Worm (Caenorhabditis elegans) whole organism, young adult: ENCODE data around the gene F17C11.6.

Source experiments
- B0019.2 ChIP-seq: fragments of 200-800 bp; sonication (Bioruptor generic); conservative IDR thresholded peaks from 2 replicates; pipeline ENCODE4 v1.3.6; 2022; ENCODE audit warnings: missing genetic modification reagents, missing genetic modification characterization, missing compliant biosample characterization
- B0035.1 ChIP-seq: sonication (generic microtip); optimal IDR thresholded peaks from 2 replicates; lab custom pipeline; 2016; ENCODE audit warnings: missing genetic modification characterization, mild to moderate bottlenecking, missing compliant biosample characterization, missing genotype, missing genetic modification reagents
- B0336.3 ChIP-seq: fragments of 200-800 bp; sonication (Bioruptor generic); IDR thresholded peaks from 2 replicates; pipeline ENCODE4 v1.3.6; 2022; ENCODE audit warnings: missing genetic modification characterization, missing compliant biosample characterization
- C06A6.2 ChIP-seq: fragments of 200-800 bp; sonication (Bioruptor generic); conservative IDR thresholded peaks from 2 replicates; pipeline ENCODE4 v1.3.6; 2022; ENCODE audit warnings: missing genetic modification characterization, missing compliant biosample characterization
- F22D6.2 ChIP-seq: sonication (generic microtip); optimal IDR thresholded peaks from 2 replicates; lab custom pipeline; 2016; ENCODE audit warnings: mild to moderate bottlenecking, missing genetic modification characterization, missing compliant biosample characterization
- F37B4.10 ChIP-seq: fragments of 200-800 bp; sonication (Bioruptor generic); IDR thresholded peaks from 2 replicates; pipeline ENCODE4 v1.3.6; 2022; ENCODE audit warnings: missing genetic modification characterization, missing compliant biosample characterization
- F52B5.7 ChIP-seq: sonication (generic microtip); optimal IDR thresholded peaks from 2 replicates; lab custom pipeline; 2016; ENCODE audit warnings: mild to moderate bottlenecking, missing genetic modification characterization, missing compliant biosample characterization
- F57C9.4 ChIP-seq: sonication (generic microtip); optimal IDR thresholded peaks from 2 replicates; lab custom pipeline; 2017; ENCODE audit warnings: mild to moderate bottlenecking, missing genetic modification characterization, missing compliant biosample characterization
- K11D2.4 ChIP-seq: fragments of 200-800 bp; sonication (Bioruptor generic); IDR thresholded peaks from 2 replicates; pipeline ENCODE4 v1.3.6; 2022; ENCODE audit warnings: missing genetic modification reagents, missing genetic modification characterization, missing compliant biosample characterization
- K12H6.12 ChIP-seq: fragments of 200-800 bp; sonication (Bioruptor generic); optimal IDR thresholded peaks from 2 replicates; lab custom pipeline; 2018; ENCODE audit warnings: mild to moderate bottlenecking, missing genetic modification characterization, missing compliant biosample characterization
- T07F8.4 ChIP-seq: sonication (generic microtip); optimal IDR thresholded peaks from 2 replicates; lab custom pipeline; 2016; ENCODE audit warnings: mild to moderate bottlenecking, missing genetic modification characterization, moderate library complexity, missing compliant biosample characterization
- Y67H2A.10 ChIP-seq: fragments of 200-800 bp; sonication (Bioruptor generic); conservative IDR thresholded peaks from 2 replicates; pipeline ENCODE4 v1.3.6; 2022; ENCODE audit warnings: missing genetic modification reagents, missing genetic modification characterization, missing compliant biosample characterization
- Y95B8A.8 ChIP-seq: fragments of 200-800 bp; sonication (Bioruptor generic); IDR thresholded peaks from 2 replicates; pipeline ENCODE4 v1.3.6; 2022; ENCODE audit warnings: missing genetic modification reagents, missing genetic modification characterization, missing compliant biosample characterization
- atf-7 ChIP-seq: sonication (generic microtip); optimal IDR thresholded peaks from 2 replicates; lab custom pipeline; 2017; ENCODE audit warnings: mild to moderate bottlenecking, missing genetic modification characterization, missing compliant biosample characterization
- attf-5 ChIP-seq: fragments of 200-800 bp; sonication (Bioruptor generic); optimal IDR thresholded peaks from 2 replicates; lab custom pipeline; 2018; ENCODE audit warnings: mild to moderate bottlenecking, missing genetic modification characterization, missing compliant biosample characterization
- bed-2 ChIP-seq: fragments of 200-800 bp; sonication (Bioruptor generic); IDR thresholded peaks from 2 replicates; pipeline ENCODE4 v1.3.6; 2022; ENCODE audit warnings: missing genetic modification reagents, missing genetic modification characterization, missing compliant biosample characterization
- cebp-2 ChIP-seq: fragments of 200-800 bp; sonication (Bioruptor generic); IDR thresholded peaks from 2 replicates; pipeline ENCODE4 v1.3.6; 2022; ENCODE audit warnings: missing genetic modification characterization, missing compliant biosample characterization
- ceh-27 ChIP-seq: fragments of 200-800 bp; sonication (Bioruptor generic); optimal IDR thresholded peaks from 2 replicates; lab custom pipeline; 2018; ENCODE audit warnings: mild to moderate bottlenecking, missing genetic modification characterization, moderate library complexity, missing compliant biosample characterization
- ceh-40 ChIP-seq: fragments of 200-800 bp; sonication (Bioruptor generic); IDR thresholded peaks from 2 replicates; pipeline ENCODE4 v1.3.6; 2022; ENCODE audit warnings: missing genetic modification characterization, missing compliant biosample characterization
- ceh-58 ChIP-seq: fragments of 200-800 bp; sonication (Bioruptor generic); IDR thresholded peaks from 2 replicates; pipeline ENCODE4 v1.3.6; 2022; ENCODE audit warnings: missing genetic modification characterization, missing compliant biosample characterization
- dpl-1 ChIP-seq: fragments of 150-350 bp; optimal IDR thresholded peaks from 2 replicates; lab custom pipeline; 2014; ENCODE audit warnings: missing biosample characterization, missing genetic modification reagents, missing genetic modification characterization
- efl-1 ChIP-seq: fragments of 150-350 bp; optimal IDR thresholded peaks from 2 replicates; lab custom pipeline; 2014; ENCODE audit warnings: missing biosample characterization, missing genetic modification reagents, missing genetic modification characterization
- egl-44 ChIP-seq: fragments of 200-800 bp; sonication (Bioruptor generic); IDR thresholded peaks from 2 replicates; pipeline ENCODE4 v1.3.6; 2022; ENCODE audit warnings: missing genetic modification reagents, missing genetic modification characterization, missing compliant biosample characterization
- egrh-3 ChIP-seq: fragments of 200-800 bp; sonication (Bioruptor generic); IDR thresholded peaks from 2 replicates; pipeline ENCODE4 v1.3.6; 2022; ENCODE audit warnings: missing genetic modification reagents, missing genetic modification characterization, missing compliant biosample characterization
- fkh-3 ChIP-seq: sonication (generic microtip); optimal IDR thresholded peaks from 2 replicates; lab custom pipeline; 2016; ENCODE audit warnings: mild to moderate bottlenecking, missing genetic modification characterization, missing compliant biosample characterization
- hrde-1 ChIP-seq: sonication (generic microtip); optimal IDR thresholded peaks from 2 replicates; lab custom pipeline; 2016; ENCODE audit warnings: missing genetic modification characterization, mild to moderate bottlenecking, missing compliant biosample characterization, moderate library complexity, missing genotype, missing genetic modification reagents, borderline replicate concordance
- hsf-1 ChIP-seq: fragments of 200-800 bp; sonication (Bioruptor generic); IDR thresholded peaks from 2 replicates; pipeline ENCODE4 v1.3.6; 2022; ENCODE audit warnings: missing genetic modification reagents, missing genetic modification characterization, missing compliant biosample characterization
- lag-1 ChIP-seq: fragments of 200-800 bp; sonication (Bioruptor generic); IDR thresholded peaks from 2 replicates; pipeline ENCODE4 v1.3.6; 2022; ENCODE audit warnings: missing genetic modification reagents, missing genetic modification characterization, missing compliant biosample characterization
- lsy-27 ChIP-seq: sonication (generic microtip); optimal IDR thresholded peaks from 2 replicates; lab custom pipeline; 2017; ENCODE audit warnings: missing genetic modification characterization, mild to moderate bottlenecking, missing compliant biosample characterization, antibody characterized with exemption, missing genotype, borderline replicate concordance; ENCODE audit not compliant: insufficient read depth
- mel-28 ChIP-seq: sonication (generic microtip); optimal IDR thresholded peaks from 2 replicates; lab custom pipeline; 2016; ENCODE audit warnings: borderline replicate concordance, mild to moderate bottlenecking, missing genetic modification characterization, missing compliant biosample characterization
- nfyb-1 ChIP-seq: fragments of 200-800 bp; sonication (Bioruptor generic); IDR thresholded peaks from 2 replicates; pipeline ENCODE4 v1.3.6; 2022; ENCODE audit warnings: missing genetic modification reagents, missing genetic modification characterization, missing compliant biosample characterization
- nhr-80 ChIP-seq: sonication (generic microtip); optimal IDR thresholded peaks from 2 replicates; lab custom pipeline; 2016; ENCODE audit warnings: missing genetic modification characterization, missing compliant biosample characterization
- nhr-90 ChIP-seq: sonication (generic microtip); optimal IDR thresholded peaks from 2 replicates; lab custom pipeline; 2016; ENCODE audit warnings: missing genotype, mild to moderate bottlenecking, missing genetic modification characterization, missing compliant biosample characterization
- rcor-1 ChIP-seq: fragments of 200-800 bp; sonication (Bioruptor generic); IDR thresholded peaks from 2 replicates; pipeline ENCODE4 v1.3.6; 2022; ENCODE audit warnings: missing genetic modification reagents, missing genetic modification characterization, missing compliant biosample characterization
- rec-8 ChIP-seq, 2 experiments: sonication (generic microtip); optimal IDR thresholded peaks; 2 replicates each; lab custom pipeline; 2016; ENCODE audit warnings: mild to moderate bottlenecking in 2 of 2, missing genetic modification characterization in 2 of 2, missing genetic modification reagents in 2 of 2, missing genotype in 2 of 2, missing biosample characterization in 1 of 2, missing compliant biosample characterization in 1 of 2, moderate library complexity in 1 of 2
- snpc-3.4 ChIP-seq: sonication (generic microtip); optimal IDR thresholded peaks from 2 replicates; lab custom pipeline; 2017; ENCODE audit warnings: missing genetic modification characterization, mild to moderate bottlenecking, missing compliant biosample characterization, antibody characterized with exemption, moderate library complexity, missing genotype, missing genetic modification reagents
- snpc-4 ChIP-seq, 5 experiments: fragments of 150-350 bp in 1 of 5; sonication (generic microtip) in 4 of 5; optimal IDR thresholded peaks; 2 replicates each; lab custom pipeline; 2014 to 2018; ENCODE audit warnings: missing genetic modification characterization in 5 of 5, missing biosample characterization in 3 of 5, antibody characterized with exemption in 2 of 5, mild to moderate bottlenecking in 2 of 5, missing compliant biosample characterization in 2 of 5, missing genotype in 2 of 5, moderate library complexity in 2 of 5, missing genetic modification reagents in 1 of 5
- xnd-1 ChIP-seq: sonication (generic microtip); optimal IDR thresholded peaks from 2 replicates; lab custom pipeline; 2016; ENCODE audit warnings: missing genotype, missing genetic modification reagents, missing genetic modification characterization, missing compliant biosample characterization
- zfh-2 ChIP-seq: fragments of 200-800 bp; sonication (Bioruptor generic); conservative IDR thresholded peaks from 2 replicates; pipeline ENCODE4 v1.3.6; 2022; ENCODE audit warnings: missing genetic modification reagents, missing genetic modification characterization, missing compliant biosample characterization
- ztf-22 ChIP-seq: fragments of 200-800 bp; sonication (Bioruptor generic); optimal IDR thresholded peaks from 2 replicates; lab custom pipeline; 2018; ENCODE audit warnings: mild to moderate bottlenecking, missing genetic modification characterization, moderate library complexity, missing compliant biosample characterization
- ztf-6 ChIP-seq: fragments of 200-800 bp; sonication (Bioruptor generic); IDR thresholded peaks from 2 replicates; pipeline ENCODE4 v1.3.6; 2022; ENCODE audit warnings: missing genetic modification reagents, missing genetic modification characterization, missing compliant biosample characterization

The F17C11.6 gene

ce11 chrV:10915922-10916321 is 39.0 kb upstream of the F17C11.6 start (continued):
- TF ChIP-seq snpc-4 (GFP tag; optimal IDR thresholded peaks at IDR 0.05; lab: Kevin White, UChicago) (no peak), snpc-4 (tag; optimal IDR thresholded peaks at IDR 0.05; lab: Kevin White, UChicago) (no peak), F22D6.2 (tag; lab: Kevin White, UChicago) (no peak), F37B4.10 (GFP tag; lab: Robert Waterston, UW) (no peak)

DNA sequence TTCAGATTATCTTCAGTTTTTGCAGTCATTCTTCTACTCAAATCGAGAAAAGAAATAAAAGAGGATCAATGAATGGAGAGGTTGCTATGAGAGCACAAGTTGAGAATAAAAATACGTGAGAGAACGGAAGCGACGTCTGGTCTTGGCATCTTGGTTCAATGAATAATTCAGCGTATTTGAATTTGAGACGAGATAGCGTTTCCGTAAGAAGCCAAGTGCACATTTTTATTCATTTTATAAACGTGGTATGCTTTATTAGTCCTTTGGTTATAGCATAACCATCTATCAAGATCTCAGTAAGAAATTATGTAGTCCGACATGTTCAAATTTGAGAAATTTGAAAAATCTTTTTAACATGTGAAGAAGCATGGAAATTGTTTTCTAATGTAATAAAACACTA is 36.5 kb upstream of the F17C11.6 start, which contains the start of gene F58B4.2:
F58B4.2 (minus strand) TSS at position 101 of the 400 bp plus-strand sequence.
- no peak for TF ChIP-seq B0336.3 (GFP tag; lab: Robert Waterston, UW)
- TF ChIP-seq F52B5.7 (tag; lab: Kevin White, UChicago), result no peak
- no peak for TF ChIP-seq zfh-2 (GFP tag; lab: Robert Waterston, UW)
- no peak for TF ChIP-seq mel-28
- TF ChIP-seq rec-8 (tag; optimal IDR thresholded peaks at IDR 0.05; lab: Kevin White, UChicago), result no peak
- no peak for TF ChIP-seq K12H6.12 (tag; lab: Kevin White, UChicago)
- no peak for TF ChIP-seq K11D2.4 (GFP tag; lab: Robert Waterston, UW)
- no peak for TF ChIP-seq efl-1 (GFP tag; lab: Kevin White, UChicago)
- no peak for TF ChIP-seq xnd-1 (tag; lab: Kevin White, UChicago)
- TF ChIP-seq B0035.1, result no peak

DNA sequence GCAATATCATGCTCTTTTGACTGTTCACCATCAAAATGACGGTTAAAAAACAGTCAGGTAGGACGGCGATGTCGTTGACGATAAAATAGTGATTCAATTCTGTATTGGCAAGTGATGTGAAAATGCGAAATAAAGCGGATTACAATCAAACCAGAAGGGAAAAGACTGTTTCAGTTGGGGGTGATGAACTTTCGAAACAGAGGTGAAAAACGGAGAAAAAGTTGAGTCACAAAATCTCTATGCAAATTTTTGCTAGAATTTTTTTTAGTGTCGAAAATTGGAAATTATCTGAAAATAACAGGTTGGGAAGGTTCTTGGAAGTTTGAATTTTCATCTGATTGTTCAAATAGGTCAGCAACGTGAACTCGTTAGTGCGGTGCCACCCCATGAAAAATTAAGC is 33.2 kb upstream of the F17C11.6 start, which contains the start of gene nas-31:
nas-31 (minus strand) TSS at position 101 of the 400 bp plus-strand sequence.
- TF ChIP-seq bed-2 (GFP tag; lab: Robert Waterston, UW), result no peak
- no peak for TF ChIP-seq T07F8.4 (tag; lab: Kevin White, UChicago)
- TF ChIP-seq nhr-90, result no peak
- no peak for TF ChIP-seq ceh-58 (GFP tag; lab: Robert Waterston, UW)
- TF ChIP-seq lag-1 (GFP tag; lab: Robert Waterston, UW), result no peak
- no peak for TF ChIP-seq nhr-80
- no peak for TF ChIP-seq snpc-3.4
- TF ChIP-seq Y95B8A.8 (GFP tag; lab: Robert Waterston, UW), result no peak
- no peak for TF ChIP-seq F57C9.4 (tag; lab: Kevin White, UChicago)
- no peak for TF ChIP-seq fkh-3 (tag; lab: Kevin White, UChicago)
- TF ChIP-seq egrh-3 (GFP tag; lab: Robert Waterston, UW), result no peak
- no peak for TF ChIP-seq hsf-1 (GFP tag; lab: Robert Waterston, UW)
- TF ChIP-seq atf-7 (tag; lab: Kevin White, UChicago), result no peak
- no peak for TF ChIP-seq nfyb-1 (GFP tag; lab: Robert Waterston, UW)
- no peak for TF ChIP-seq zfh-2 (GFP tag; lab: Robert Waterston, UW)
- TF ChIP-seq egl-44, result no peak
- TF ChIP-seq cebp-2, result no peak

DNA sequence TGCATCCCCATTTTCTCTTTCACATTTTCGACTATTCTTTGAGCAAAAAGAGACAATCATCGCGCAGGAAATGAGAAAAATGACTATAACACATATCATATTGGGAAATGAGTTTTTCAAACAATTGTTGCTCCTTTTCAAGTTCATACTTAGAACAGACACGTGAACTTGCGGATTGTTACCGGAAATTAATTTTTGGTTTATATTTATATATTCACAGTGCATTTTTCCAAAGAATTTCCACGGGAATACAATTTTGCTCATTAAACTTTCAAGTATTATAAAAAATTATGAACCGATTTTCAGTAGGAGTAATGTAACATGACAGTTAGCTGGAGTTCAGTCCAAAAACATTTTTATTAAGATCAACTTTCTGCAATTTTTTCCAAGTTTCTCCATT is 31.7 kb upstream of the F17C11.6 start, which contains the start of gene F58B4.7:
F58B4.7 (minus strand) TSS at position 101 of the 400 bp plus-strand sequence.
- no peak for TF ChIP-seq ceh-27 (GFP tag; lab: Kevin White, UChicago)
- no peak for TF ChIP-seq egl-44
- no peak for TF ChIP-seq C06A6.2 (GFP tag; lab: Robert Waterston, UW)
- TF ChIP-seq attf-5 (GFP tag; lab: Kevin White, UChicago), result no peak
- no peak for TF ChIP-seq rcor-1 (GFP tag; lab: Robert Waterston, UW)
- TF ChIP-seq hrde-1, result no peak
- no peak for TF ChIP-seq mel-28
- no peak for TF ChIP-seq ceh-58 (GFP tag; lab: Robert Waterston, UW)
- TF ChIP-seq dpl-1, result no peak
- no peak for TF ChIP-seq lsy-27
- TF ChIP-seq Y67H2A.10, result no peak
- TF ChIP-seq ztf-22 (GFP tag; lab: Kevin White, UChicago), result no peak
- TF ChIP-seq ztf-6 (GFP tag; lab: Robert Waterston, UW), result no peak
- TF ChIP-seq ceh-40 (GFP tag; lab: Robert Waterston, UW), result no peak
- TF ChIP-seq B0019.2, result no peak
